Fruit fly (Drosophila melanogaster): ENCODE data around the gene CG9784.

dm6 chrX:16616773-16617738 lies 18.0 kb upstream of the CG9784 start:
- TF ChIP-seq CTCF (optimal IDR thresholded peaks at IDR 0.05) = no peak
- TF ChIP-seq CG8478 (optimal IDR thresholded peaks at IDR 0.05) = no peak
